Worm (Caenorhabditis elegans): ENCODE measurements around the gene Y37D8A.5.

The Y37D8A.5 gene

DNA sequence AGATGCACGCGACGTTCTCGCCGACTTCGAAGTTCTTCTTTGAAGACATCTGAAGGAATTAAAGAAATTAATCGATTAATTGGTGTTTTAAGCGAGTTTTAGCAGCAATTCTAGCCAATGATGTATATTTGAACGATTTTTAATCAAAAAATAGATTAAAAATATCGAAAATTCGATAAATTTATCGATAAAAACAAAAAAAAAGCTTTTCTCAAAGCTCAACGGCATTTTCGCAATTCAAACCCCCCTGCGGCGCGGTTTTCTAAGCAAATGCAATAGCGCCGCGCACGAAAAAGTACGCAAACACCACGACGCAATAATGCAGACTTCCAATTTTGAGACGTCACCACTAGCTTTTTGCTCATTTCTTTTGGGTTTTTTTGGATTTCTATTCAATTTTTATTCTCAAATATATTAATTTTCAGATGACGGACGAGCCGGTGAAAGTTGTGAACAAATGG, 19.3 kb upstream of the Y37D8A.5 start, which contains the start of the genes mrg-1 and spcs-2:
TSS of gene mrg-1 (minus strand) at position 51 of the 461 bp plus-strand sequence.
TSS of gene spcs-2 (plus strand) at position 426 of the 461 bp plus-strand sequence.
- TF ChIP-seq Y67H2A.10 (GFP tag; conservative IDR thresholded peaks at IDR 0.05): no peak
- no peak for TF ChIP-seq nhr-27 (tag; optimal IDR thresholded peaks at IDR 0.05)
- TF ChIP-seq lag-1 (GFP tag; IDR thresholded peaks at IDR 0.05): no peak
- 0 out of 2 replicates have a peak, but pooled peaks have one; percentile 34 for TF ChIP-seq Y79H2A.3 (GFP tag; conservative IDR thresholded peaks at IDR 0.05)
- TF ChIP-seq hlh-12 (tag; optimal IDR thresholded peaks at IDR 0.05): no peak
- no peak for TF ChIP-seq tbx-9 (tag; optimal IDR thresholded peaks at IDR 0.05; ENCODE audit: borderline replicate concordance)
- TF ChIP-seq F49E8.2 (tag; optimal IDR thresholded peaks at IDR 0.05; ENCODE audit: insufficient read depth): peak; percentile 89
- TF ChIP-seq ztf-25 (GFP tag; IDR thresholded peaks at IDR 0.05): 0 out of 2 replicates have a peak, but pooled peaks have one; percentile 68
- TF ChIP-seq lin-26 (GFP tag; IDR thresholded peaks at IDR 0.05): peak; percentile 48; the same call in 1 of the 2 replicates
- TF ChIP-seq Y53F4B.3 (GFP tag; IDR thresholded peaks at IDR 0.05): no peak
- peak; percentile 57 for TF ChIP-seq xnd-1 (tag; optimal IDR thresholded peaks at IDR 0.05)
- TF ChIP-seq mel-28 (tag; optimal IDR thresholded peaks at IDR 0.05; ENCODE audit: borderline replicate concordance): peak; percentile 18
- TF ChIP-seq mcd-1 (GFP tag; IDR thresholded peaks at IDR 0.05): peak; percentile 87
- TF ChIP-seq let-526 (GFP tag; IDR thresholded peaks at IDR 0.05): no peak
- TF ChIP-seq ztf-6 (GFP tag; IDR thresholded peaks at IDR 0.05): 0 out of 2 replicates have a peak, but pooled peaks have one; percentile 32
- TF ChIP-seq nfyb-1 (GFP tag; IDR thresholded peaks at IDR 0.05): peak; percentile 77
- no peak for TF ChIP-seq pha-4 (tag; optimal IDR thresholded peaks at IDR 0.05)
- TF ChIP-seq snpc-1.3 (tag; optimal IDR thresholded peaks at IDR 0.05; ENCODE audit: insufficient read depth): peak; percentile 88
- TF ChIP-seq snpc-3.4 (tag; optimal IDR thresholded peaks at IDR 0.05): peak; percentile 88
- TF ChIP-seq egrh-3 (GFP tag; IDR thresholded peaks at IDR 0.05): peak; percentile 60
- no peak for TF ChIP-seq ztf-22 (GFP tag; optimal IDR thresholded peaks at IDR 0.05)
- TF ChIP-seq K11D2.4 (GFP tag; IDR thresholded peaks at IDR 0.05): peak; percentile 82
- peak; percentile 82 for TF ChIP-seq C17E4.6 (GFP tag; IDR thresholded peaks at IDR 0.05)
- 0 out of 2 replicates have a peak, but pooled peaks have one; percentile 13 for TF ChIP-seq hmg-20 (GFP tag; IDR thresholded peaks at IDR 0.05)
- TF ChIP-seq athp-1 (tag; optimal IDR thresholded peaks at IDR 0.05): peak; percentile 84
- peak; percentile 90 for TF ChIP-seq D2030.7 (GFP tag; IDR thresholded peaks at IDR 0.05)
- peak; percentile 52 for TF ChIP-seq K12H6.12 (tag; optimal IDR thresholded peaks at IDR 0.05)
- peak; percentile 26 for TF ChIP-seq snpc-1.1 (tag; optimal IDR thresholded peaks at IDR 0.05; ENCODE audit: insufficient read depth)
- TF ChIP-seq bed-1 (GFP tag; IDR thresholded peaks at IDR 0.05): no peak
- no peak for TF ChIP-seq ceh-40 (GFP tag; IDR thresholded peaks at IDR 0.05)
- TF ChIP-seq atf-7 (tag; optimal IDR thresholded peaks at IDR 0.05): peak; percentile 10
- TF ChIP-seq ekl-4 (GFP tag; IDR thresholded peaks at IDR 0.05): peak; percentile 76
- TF ChIP-seq unc-130 (GFP tag; optimal IDR thresholded peaks at IDR 0.05): peak; percentile 60
- TF ChIP-seq fkh-3 (tag; optimal IDR thresholded peaks at IDR 0.05): no peak
- peak; percentile 53 for TF ChIP-seq nhr-80 (tag; optimal IDR thresholded peaks at IDR 0.05)
- TF ChIP-seq hsf-1 (GFP tag; IDR thresholded peaks at IDR 0.05): no peak
- TF ChIP-seq ztf-18 (tag; optimal IDR thresholded peaks at IDR 0.05): peak; percentile 67
- peak; percentile 80 for TF ChIP-seq C06A6.2 (GFP tag; conservative IDR thresholded peaks at IDR 0.05)
- no peak for TF ChIP-seq akir-1 (GFP tag; optimal IDR thresholded peaks at IDR 0.05)
- TF ChIP-seq ceh-91 (GFP tag; IDR thresholded peaks at IDR 0.05): peak; percentile 78
- TF ChIP-seq ets-4 (GFP tag; optimal IDR thresholded peaks at IDR 0.05): no peak
- TF ChIP-seq ceh-79 (tag; optimal IDR thresholded peaks at IDR 0.05): no peak
- TF ChIP-seq ceh-58 (GFP tag; IDR thresholded peaks at IDR 0.05): no peak
- TF ChIP-seq let-607 (tag; optimal IDR thresholded peaks at IDR 0.05): peak in 1 of 2 experiments; percentile 49
- no peak for TF ChIP-seq sptf-2 (GFP tag; optimal IDR thresholded peaks at IDR 0.05)
- no peak for TF ChIP-seq ccch-3 (GFP tag; optimal IDR thresholded peaks at IDR 0.05)
- no peak for TF ChIP-seq F57A8.1 (GFP tag; optimal IDR thresholded peaks at IDR 0.05)
- TF ChIP-seq gei-17 (GFP tag; optimal IDR thresholded peaks at IDR 0.05): no peak
